Fruit fly (Drosophila melanogaster): Measurements from ENCODE around the gene Dip-B.

Gene Dip-B

dm6 chr3R:13799567-13800429, 17.7 kb downstream of the Dip-B start (continued):
- no peak for TF ChIP-seq GATAe (GFP tag; conservative IDR thresholded peaks at IDR 0.05)
- TF ChIP-seq sens (GFP tag), result peak; percentile 54
- TF ChIP-seq Max (GFP tag; optimal IDR thresholded peaks at IDR 0.05), result no peak
- TF ChIP-seq pros (GFP tag; optimal IDR thresholded peaks at IDR 0.05), result peak; percentile 19
- TF ChIP-seq CG31388 (GFP tag; optimal IDR thresholded peaks at IDR 0.05), result no peak
- peak; percentile 54 for TF ChIP-seq phol (tag; optimal IDR thresholded peaks at IDR 0.05)
- no peak for TF ChIP-seq oc (tag; optimal IDR thresholded peaks at IDR 0.05)
- TF ChIP-seq CG12391 (tag; optimal IDR thresholded peaks at IDR 0.05), result peak; percentile 65
- TF ChIP-seq Ets65A (GFP tag), result peak; percentile 67
- TF ChIP-seq emc (GFP tag; optimal IDR thresholded peaks at IDR 0.05), result no peak
- TF ChIP-seq Camta (GFP tag; optimal IDR thresholded peaks at IDR 0.05), result no peak
- TF ChIP-seq CG5953 (GFP tag; IDR thresholded peaks at IDR 0.05), result no peak
- TF ChIP-seq sqz (GFP tag; optimal IDR thresholded peaks at IDR 0.05), result peak; percentile 76
- no peak for TF ChIP-seq HLHmδ (GFP tag; optimal IDR thresholded peaks at IDR 0.05)
- no peak for TF ChIP-seq CG16813 (GFP tag; IDR thresholded peaks at IDR 0.05; ENCODE audit: partially characterized antibody)
- peak; percentile 50 for TF ChIP-seq CG13424 (tag; optimal IDR thresholded peaks at IDR 0.05)
- TF ChIP-seq CG10209 (GFP tag; optimal IDR thresholded peaks at IDR 0.05), result peak; percentile 45
- no peak for TF ChIP-seq Hr39 (optimal IDR thresholded peaks at IDR 0.05)
- TF ChIP-seq dmrt11E (tag; optimal IDR thresholded peaks at IDR 0.05), result peak; percentile 76
- peak; percentile 31 for TF ChIP-seq Hand (GFP tag; optimal IDR thresholded peaks at IDR 0.05)
- TF ChIP-seq sna (GFP tag; IDR thresholded peaks at IDR 0.05; ENCODE audit: partially characterized antibody), result no peak
- TF ChIP-seq ac (GFP tag; optimal IDR thresholded peaks at IDR 0.05), result peak; percentile 18
- no peak for TF ChIP-seq prd (optimal IDR thresholded peaks at IDR 0.05)
- TF ChIP-seq prd (GFP tag; IDR thresholded peaks at IDR 0.05), result peak; percentile 56; the same call in 2 of the 3 replicates
- TF ChIP-seq CG17361 (GFP tag; IDR thresholded peaks at IDR 0.05), result peak; percentile 51; the same call in 2 of the 3 replicates
- TF ChIP-seq D19A (tag; optimal IDR thresholded peaks at IDR 0.05), result peak; percentile 44
- peak; percentile 90 for TF ChIP-seq CG31224 (GFP tag; IDR thresholded peaks at IDR 0.05)
- no peak for TF ChIP-seq CG4707 (GFP tag; optimal IDR thresholded peaks at IDR 0.05)
- TF ChIP-seq CG4360 (GFP tag; IDR thresholded peaks at IDR 0.05), result no peak
- peak; percentile 43 for TF ChIP-seq trem (tag; optimal IDR thresholded peaks at IDR 0.05)
- TF ChIP-seq esg (GFP tag; conservative IDR thresholded peaks at IDR 0.05), result no peak
- TF ChIP-seq pum (GFP tag; optimal IDR thresholded peaks at IDR 0.05), result no peak
- TF ChIP-seq CG14667 (GFP tag; IDR thresholded peaks at IDR 0.05), result no peak
- TF ChIP-seq CG6175 (GFP tag; IDR thresholded peaks at IDR 0.05), result no peak

- peak; percentile 83 for TF ChIP-seq Max (GFP tag; optimal IDR thresholded peaks at IDR 0.05)
- TF ChIP-seq CG33213 (GFP tag; optimal IDR thresholded peaks at IDR 0.05), result peak; percentile 35
- TF ChIP-seq unc-4 (GFP tag; IDR thresholded peaks at IDR 0.05; ENCODE audit: partially characterized antibody), result no peak
- TF ChIP-seq wdn (GFP tag; IDR thresholded peaks at IDR 0.05), result peak; percentile 93
- TF ChIP-seq hbn (GFP tag; IDR thresholded peaks at IDR 0.05; ENCODE audit: partially characterized antibody), result no peak
- peak; percentile 54 for TF ChIP-seq Nf-YC (tag; optimal IDR thresholded peaks at IDR 0.05)
- peak; percentile 79 for TF ChIP-seq run (tag; optimal IDR thresholded peaks at IDR 0.05)
- TF ChIP-seq da (GFP tag; optimal IDR thresholded peaks at IDR 0.05), result no peak
- TF ChIP-seq Hmx (GFP tag; optimal IDR thresholded peaks at IDR 0.05), result peak; percentile 39
- TF ChIP-seq ac (GFP tag; optimal IDR thresholded peaks at IDR 0.05), result peak; percentile 39
- TF ChIP-seq dpn (GFP tag; optimal IDR thresholded peaks at IDR 0.05), result peak; percentile 51 to 89
- peak; percentile 60 for TF ChIP-seq CG4617 (GFP tag; optimal IDR thresholded peaks at IDR 0.05; ENCODE audit: borderline replicate concordance)
- peak; percentile 74 for TF ChIP-seq D19A (tag; optimal IDR thresholded peaks at IDR 0.05)
- no peak for TF ChIP-seq br (optimal IDR thresholded peaks at IDR 0.05)
- TF ChIP-seq CoRest (tag; optimal IDR thresholded peaks at IDR 0.05), result peak; percentile 91
- no peak for TF ChIP-seq CG42726 (GFP tag; IDR thresholded peaks at IDR 0.05; ENCODE audit: partially characterized antibody)
- TF ChIP-seq Lpt (GFP tag; optimal IDR thresholded peaks at IDR 0.05), result no peak
- TF ChIP-seq CG18599 (GFP tag; optimal IDR thresholded peaks at IDR 0.05), result peak; percentile 98
- no peak for TF ChIP-seq crol (GFP tag; IDR thresholded peaks at IDR 0.05)
- peak; percentile 67 for TF ChIP-seq MTF-1 (GFP tag; optimal IDR thresholded peaks at IDR 0.05; ENCODE audit: borderline replicate concordance)
Measured at dm6 chr3R:13800430-13800848, 18.4 kb downstream of the Dip-B start.

Data from whole organism, embryonic.